Fruit fly (Drosophila melanogaster) whole organism, embryonic: ENCODE results near the gene mRpL40.

Experiments used
- Atf-2 ChIP-seq: fragments of 200-800 bp; sonication (Bioruptor generic); optimal IDR thresholded peaks from 2 replicates; lab custom pipeline; 2016; ENCODE audit warnings: missing biosample characterization, missing genetic modification characterization
- CG10209 ChIP-seq: fragments of 200-800 bp; sonication (Bioruptor generic); optimal IDR thresholded peaks from 3 replicates; lab custom pipeline; 2017; ENCODE audit warnings: missing biosample characterization, mild to moderate bottlenecking, missing genetic modification characterization, missing genetic modification reagents
- CG12391 ChIP-seq: fragments of 200-800 bp; sonication (Bioruptor generic); optimal IDR thresholded peaks from 3 replicates; lab custom pipeline; 2018; ENCODE audit warnings: missing biosample characterization, mild to moderate bottlenecking, missing genetic modification characterization, moderate library complexity
- CG13424 ChIP-seq: fragments of 200-800 bp; sonication (Bioruptor generic); optimal IDR thresholded peaks from 2 replicates; lab custom pipeline; 2019; ENCODE audit warnings: missing biosample characterization, mild to moderate bottlenecking, missing genetic modification characterization, moderate library complexity
- CG1603 ChIP-seq: fragments of 200-800 bp; sonication (Bioruptor generic); optimal IDR thresholded peaks from 2 replicates; lab custom pipeline; 2019; ENCODE audit warnings: missing biosample characterization, mild to moderate bottlenecking, missing genetic modification characterization, moderate library complexity
- CG16815 ChIP-seq: fragments of 200-800 bp; sonication (Bioruptor generic); optimal IDR thresholded peaks from 3 replicates; lab custom pipeline; 2017; ENCODE audit warnings: missing biosample characterization, mild to moderate bottlenecking, missing genetic modification characterization
- CG17328 ChIP-seq: fragments of 200-800 bp; sonication (Bioruptor generic); IDR thresholded peaks from 2 replicates; pipeline ENCODE4 v1.3.6; 2022; ENCODE audit warnings: missing biosample characterization, missing genetic modification characterization
- CG17359 ChIP-seq: fragments of 200-800 bp; sonication (Bioruptor generic); optimal IDR thresholded peaks from 3 replicates; lab custom pipeline; 2018; ENCODE audit warnings: missing biosample characterization, mild to moderate bottlenecking, missing genetic modification characterization, moderate library complexity
- CG18619 ChIP-seq: fragments of 200-800 bp; sonication (Bioruptor generic); optimal IDR thresholded peaks from 3 replicates; lab custom pipeline; 2017; ENCODE audit warnings: missing biosample characterization, mild to moderate bottlenecking, missing genetic modification characterization
- CG2129 ChIP-seq: fragments of 200-800 bp; sonication (Bioruptor generic); IDR thresholded peaks from 2 replicates; pipeline ENCODE4 v1.3.6; 2022; ENCODE audit warnings: missing biosample characterization, missing genetic modification characterization; ENCODE audit not compliant: partially characterized antibody
- CG3407 ChIP-seq: fragments of 200-800 bp; sonication (Bioruptor generic); optimal IDR thresholded peaks from 2 replicates; lab custom pipeline; 2018; ENCODE audit warnings: missing biosample characterization, mild to moderate bottlenecking, missing genetic modification characterization
- CG7745 ChIP-seq: fragments of 200-800 bp; sonication (Bioruptor generic); optimal IDR thresholded peaks from 2 replicates; lab custom pipeline; 2018; ENCODE audit warnings: missing biosample characterization, mild to moderate bottlenecking, missing genetic modification characterization, moderate library complexity
- CrebB ChIP-seq: fragments of 200-800 bp; sonication (Bioruptor generic); optimal IDR thresholded peaks from 3 replicates; lab custom pipeline; 2018; ENCODE audit warnings: missing biosample characterization, mild to moderate bottlenecking, missing genetic modification characterization
- Dad ChIP-seq: fragments of 200-800 bp; sonication (Bioruptor generic); optimal IDR thresholded peaks from 3 replicates; lab custom pipeline; 2016; ENCODE audit warnings: missing biosample characterization, missing genetic modification characterization
- Deaf1 ChIP-seq: fragments of 200-800 bp; optimal IDR thresholded peaks from 3 replicates; lab custom pipeline; 2019; ENCODE audit warnings: missing biosample characterization, mild to moderate bottlenecking, missing genetic modification characterization, moderate library complexity
- Dref ChIP-seq: fragments of 200-800 bp; sonication (Bioruptor generic); IDR thresholded peaks from 2 replicates; pipeline ENCODE4 v1.3.6; 2022; ENCODE audit warnings: missing biosample characterization, missing genetic modification characterization
- H15 ChIP-seq: fragments of 200-800 bp; sonication (Bioruptor generic); IDR thresholded peaks from 3 replicates; pipeline ENCODE4 v1.3.6; 2022; ENCODE audit warnings: missing biosample characterization, missing genetic modification characterization
- HHEX ChIP-seq: fragments of 200-800 bp; sonication (Bioruptor generic); optimal IDR thresholded peaks from 3 replicates; lab custom pipeline; 2017; ENCODE audit warnings: missing biosample characterization, mild to moderate bottlenecking, missing genetic modification characterization, missing genetic modification reagents
- Lhr ChIP-seq: fragments of 200-800 bp; sonication (Bioruptor generic); optimal IDR thresholded peaks from 3 replicates; lab custom pipeline; 2017; ENCODE audit warnings: mild to moderate bottlenecking, missing biosample characterization, missing genetic modification reagents, missing genetic modification characterization
- Mes4 ChIP-seq: fragments of 200-800 bp; sonication (Bioruptor generic); optimal IDR thresholded peaks from 2 replicates; lab custom pipeline; 2016; ENCODE audit warnings: missing biosample characterization, missing genetic modification characterization
- NFAT ChIP-seq: fragments of 200-800 bp; sonication (Bioruptor generic); IDR thresholded peaks from 2 replicates; pipeline ENCODE4 v1.3.6; 2022; ENCODE audit warnings: missing biosample characterization, missing genetic modification characterization
- PHDP ChIP-seq: fragments of 200-800 bp; sonication (Bioruptor generic); optimal IDR thresholded peaks from 3 replicates; lab custom pipeline; 2018; ENCODE audit warnings: missing biosample characterization, mild to moderate bottlenecking, missing genetic modification characterization, moderate library complexity
- Sox100B ChIP-seq: fragments of 200-800 bp; sonication (Bioruptor generic); optimal IDR thresholded peaks from 3 replicates; lab custom pipeline; 2018; ENCODE audit warnings: missing biosample characterization, mild to moderate bottlenecking, missing genetic modification characterization
- Spps ChIP-seq: fragments of 200-800 bp; sonication (Bioruptor generic); optimal IDR thresholded peaks from 2 replicates; lab custom pipeline; 2018; ENCODE audit warnings: missing biosample characterization, mild to moderate bottlenecking, missing genetic modification characterization
- Tbp ChIP-seq: fragments of >200 bp; optimal IDR thresholded peaks from 2 replicates; lab custom pipeline; 2018; ENCODE audit warnings: missing biosample characterization, missing genetic modification characterization
- Xbp1 ChIP-seq: fragments of 200-800 bp; sonication (Bioruptor generic); optimal IDR thresholded peaks from 3 replicates; lab custom pipeline; 2016; ENCODE audit warnings: missing biosample characterization, mild to moderate bottlenecking, missing genetic modification characterization
- ato ChIP-seq: fragments of 200-800 bp; sonication (Bioruptor generic); IDR thresholded peaks from 2 replicates; pipeline ENCODE4 v1.3.6; 2022; ENCODE audit warnings: missing biosample characterization, missing genetic modification characterization; ENCODE audit not compliant: partially characterized antibody
- bbx ChIP-seq: fragments of 200-800 bp; sonication (Bioruptor generic); IDR thresholded peaks from 2 replicates; pipeline ENCODE4 v1.3.6; 2022; ENCODE audit warnings: missing biosample characterization, missing genetic modification characterization; ENCODE audit not compliant: partially characterized antibody
- dan ChIP-seq: fragments of 200-800 bp; sonication (Bioruptor generic); IDR thresholded peaks from 2 replicates; pipeline ENCODE4 v1.3.6; 2022; ENCODE audit warnings: missing biosample characterization, missing genetic modification characterization
- dati ChIP-seq: fragments of 200-800 bp; sonication (Bioruptor generic); IDR thresholded peaks from 2 replicates; pipeline ENCODE4 v1.3.6; 2022; ENCODE audit warnings: missing biosample characterization, missing genetic modification characterization
- dimm ChIP-seq: fragments of 200-800 bp; sonication (Bioruptor generic); IDR thresholded peaks from 2 replicates; pipeline ENCODE4 v1.3.6; 2022; ENCODE audit warnings: missing biosample characterization, missing genetic modification characterization
- exex ChIP-seq: fragments of 200-800 bp; sonication (Bioruptor generic); optimal IDR thresholded peaks from 4 replicates; lab custom pipeline; 2018; ENCODE audit warnings: missing biosample characterization, mild to moderate bottlenecking, missing genetic modification characterization, moderate library complexity
- fru ChIP-seq: fragments of >200 bp; optimal IDR thresholded peaks from 2 replicates; lab custom pipeline; 2017
- gce ChIP-seq: fragments of 200-800 bp; sonication (Bioruptor generic); IDR thresholded peaks from 3 replicates; pipeline ENCODE4 v1.3.6; 2022; ENCODE audit warnings: missing biosample characterization, missing genetic modification characterization
- gro ChIP-seq: fragments of 200-800 bp; sonication (Bioruptor generic); optimal IDR thresholded peaks from 2 replicates; lab custom pipeline; 2016; ENCODE audit warnings: missing biosample characterization, missing genetic modification characterization
- ham ChIP-seq: fragments of 200-800 bp; sonication (Bioruptor generic); IDR thresholded peaks from 2 replicates; pipeline ENCODE4 v1.3.6; 2022; ENCODE audit warnings: missing biosample characterization, missing genetic modification characterization
- jigr1 ChIP-seq: fragments of 200-800 bp; sonication (Bioruptor generic); IDR thresholded peaks from 3 replicates; pipeline ENCODE4 v1.3.6; 2022; ENCODE audit warnings: missing biosample characterization, missing genetic modification characterization
- knrl ChIP-seq: fragments of 200-800 bp; sonication (Bioruptor generic); IDR thresholded peaks from 3 replicates; pipeline ENCODE4 v1.3.6; 2022; ENCODE audit warnings: missing biosample characterization, missing genetic modification characterization; ENCODE audit not compliant: partially characterized antibody
- lab ChIP-seq: fragments of 200-800 bp; sonication (Bioruptor generic); optimal IDR thresholded peaks from 3 replicates; lab custom pipeline; 2017; ENCODE audit warnings: missing biosample characterization, missing genetic modification characterization, mild to moderate bottlenecking, moderate library complexity, missing genetic modification reagents
- lilli ChIP-seq: fragments of 200-800 bp; sonication (Bioruptor generic); optimal IDR thresholded peaks from 3 replicates; lab custom pipeline; 2016; ENCODE audit warnings: missing biosample characterization, missing genetic modification characterization
- luna ChIP-seq: fragments of 200-800 bp; sonication (Bioruptor generic); optimal IDR thresholded peaks from 2 replicates; lab custom pipeline; 2016; ENCODE audit warnings: missing biosample characterization, missing genetic modification characterization
- nerfin-2 ChIP-seq: fragments of 200-800 bp; sonication (Bioruptor generic); IDR thresholded peaks from 2 replicates; pipeline ENCODE4 v1.3.6; 2022; ENCODE audit warnings: missing biosample characterization, missing genetic modification characterization; ENCODE audit not compliant: partially characterized antibody
- org-1 ChIP-seq: fragments of 200-800 bp; sonication (Bioruptor generic); optimal IDR thresholded peaks from 2 replicates; lab custom pipeline; 2017; ENCODE audit warnings: missing biosample characterization, missing genetic modification characterization
- pb ChIP-seq: fragments of 200-800 bp; sonication (Bioruptor generic); optimal IDR thresholded peaks from 3 replicates; lab custom pipeline; 2016; ENCODE audit warnings: missing biosample characterization, missing genetic modification characterization
- pita ChIP-seq: fragments of 200-800 bp; sonication (Bioruptor generic); optimal IDR thresholded peaks from 2 replicates; lab custom pipeline; 2017; ENCODE audit warnings: missing biosample characterization, mild to moderate bottlenecking, missing genetic modification characterization
- pnt ChIP-seq: fragments of 200-800 bp; sonication (Bioruptor generic); optimal IDR thresholded peaks from 3 replicates; lab custom pipeline; 2016; ENCODE audit warnings: missing biosample characterization, missing genetic modification characterization
- sc ChIP-seq, 3 experiments: fragments of >200 bp in 2 of 3; fragments of 200-800 bp in 1 of 3; sonication (Bioruptor generic) in 1 of 3; optimal IDR thresholded peaks; 2 replicates in 2 of 3; 3 replicates in 1 of 3; lab custom pipeline; 2017; ENCODE audit warnings: mild to moderate bottlenecking in 1 of 3, missing biosample characterization in 1 of 3, missing genetic modification characterization in 1 of 3, missing genetic modification reagents in 1 of 3
- scrt ChIP-seq: fragments of 200-800 bp; sonication (Bioruptor generic); optimal IDR thresholded peaks from 2 replicates; lab custom pipeline; 2018; ENCODE audit warnings: missing biosample characterization, mild to moderate bottlenecking, missing genetic modification characterization, moderate library complexity
- tll ChIP-seq, 2 experiments: fragments of 200-800 bp in 1 of 2; fragments of >200 bp in 1 of 2; sonication (Bioruptor generic) in 1 of 2; optimal IDR thresholded peaks; 2 replicates each; lab custom pipeline; 2017 to 2019; ENCODE audit warnings: missing biosample characterization in 2 of 2, missing genetic modification characterization in 2 of 2, mild to moderate bottlenecking in 1 of 2, moderate library complexity in 1 of 2
- unc-4 ChIP-seq: fragments of 200-800 bp; sonication (Bioruptor generic); IDR thresholded peaks from 2 replicates; pipeline ENCODE4 v1.3.6; 2022; ENCODE audit warnings: missing biosample characterization, missing genetic modification characterization; ENCODE audit not compliant: partially characterized antibody

Gene mRpL40

dm6 chr3R:11392805-11393204, 14.9 kb upstream of the mRpL40 start (continued):
- TF ChIP-seq CG10209 (GFP tag; lab: Kevin White, UChicago) (peak; percentile 72), bbx (GFP tag; lab: Robert Waterston, UW) (no peak), Mes4 (GFP tag; lab: Kevin White, UChicago) (peak; percentile 82), CG12391 (tag; lab: Kevin White, UChicago) (peak; percentile 51), PHDP (tag; lab: Kevin White, UChicago) (no peak), pb (peak; percentile 71), pita (no peak), pnt (no peak), CG13424 (tag; lab: Kevin White, UChicago) (no peak), Spps (tag; lab: Kevin White, UChicago) (peak; percentile 30), dati (GFP tag; lab: Robert Waterston, UW) (peak; percentile 59; the same call in 1 of the 2 replicates), CG3407 (peak; percentile 63), lab (GFP tag; lab: Kevin White, UChicago) (no peak), exex (tag; lab: Kevin White, UChicago) (no peak), CG17328 (peak; percentile 82), CG16815 (GFP tag; lab: Kevin White, UChicago) (peak; percentile 76), Lhr (peak; percentile 62), org-1 (GFP tag; lab: Kevin White, UChicago) (peak; percentile 33), nerfin-2 (GFP tag; lab: Robert Waterston, UW) (no peak), CG1603 (tag; lab: Kevin White, UChicago) (peak; percentile 88), Xbp1 (peak; percentile 64), Dad (GFP tag; lab: Kevin White, UChicago) (no peak), Sox100B (GFP tag; lab: Kevin White, UChicago) (peak; percentile 62), jigr1 (GFP tag; lab: Robert Waterston, UW) (0 out of 3 replicates have a peak, but pooled peaks have one; percentile 13), ato (GFP tag; lab: Robert Waterston, UW) (no peak), dan (GFP tag; lab: Robert Waterston, UW) (no peak), ham (no peak), Atf-2 (GFP tag; lab: Kevin White, UChicago) (peak; percentile 54), unc-4 (GFP tag; lab: Robert Waterston, UW) (no peak), CG7745 (no peak), CG17359 (tag; lab: Kevin White, UChicago) (no peak), Dref (GFP tag; lab: Robert Waterston, UW) (no peak), tll (GFP tag; optimal IDR thresholded peaks at IDR 0.05; lab: Kevin White, UChicago) (peak in 1 of 2 experiments; percentile 41), dimm (GFP tag; lab: Robert Waterston, UW) (peak; percentile 40; the same call in 1 of the 2 replicates), Tbp (GFP tag; lab: Kevin White, UChicago) (no peak), NFAT (GFP tag; lab: Robert Waterston, UW) (peak; percentile 26; the same call in 1 of the 2 replicates), knrl (GFP tag; lab: Robert Waterston, UW) (no peak), CrebB (tag; lab: Kevin White, UChicago) (peak; percentile 40), fru (lab: Kevin White, UChicago) (no peak), CG2129 (GFP tag; lab: Robert Waterston, UW) (no peak), H15 (GFP tag; lab: Robert Waterston, UW) (peak; percentile 79), lilli (GFP tag; lab: Kevin White, UChicago) (no peak), sc (optimal IDR thresholded peaks at IDR 0.05; lab: Kevin White, UChicago) (no peak), sc (GFP tag; optimal IDR thresholded peaks at IDR 0.05; lab: Kevin White, UChicago) (peak; percentile 74), Deaf1 (tag; lab: Kevin White, UChicago) (no peak), scrt (GFP tag; lab: Kevin White, UChicago) (no peak), HHEX (GFP tag; lab: Kevin White, UChicago) (peak; percentile 79), gce (GFP tag; lab: Robert Waterston, UW) (peak; percentile 78; the same call in 2 of the 3 replicates), gro (GFP tag; lab: Kevin White, UChicago) (no peak), luna (no peak), CG18619 (GFP tag; lab: Kevin White, UChicago) (peak; percentile 73)
